Fruit fly (Drosophila melanogaster) whole organism, pupa: ENCODE measurements around the gene CG42300.
A peak's percentile ranks its signal among the peaks of the same experiment; 100 is the strongest.

ENCODE experiments used
- CG10348 ChIP-seq: fragments of 200-800 bp; sonication (Bioruptor generic); IDR thresholded peaks from 2 replicates; pipeline ENCODE4 v1.3.6; 2022; ENCODE audit warnings: missing biosample characterization, missing genetic modification characterization
- CG12605 ChIP-seq: fragments of 200-800 bp; sonication (Bioruptor generic); IDR thresholded peaks from 2 replicates; pipeline ENCODE4 v1.3.6; 2022; ENCODE audit warnings: missing biosample characterization, missing genetic modification characterization
- CG13204 ChIP-seq: fragments of 200-800 bp; sonication (Bioruptor generic); optimal IDR thresholded peaks from 2 replicates; lab custom pipeline; 2018; ENCODE audit warnings: missing biosample characterization, mild to moderate bottlenecking, missing genetic modification characterization, moderate library complexity
- CG14655 ChIP-seq: fragments of 200-800 bp; sonication (Bioruptor generic); optimal IDR thresholded peaks from 3 replicates; lab custom pipeline; 2017; ENCODE audit warnings: mild to moderate bottlenecking, missing biosample characterization, missing genetic modification reagents, missing genetic modification characterization
- CG15710 ChIP-seq: fragments of 200-800 bp; sonication (Bioruptor generic); optimal IDR thresholded peaks from 2 replicates; lab custom pipeline; 2018; ENCODE audit warnings: missing biosample characterization, mild to moderate bottlenecking, missing genetic modification characterization, moderate library complexity
- CG17806 ChIP-seq: fragments of 200-800 bp; sonication (Bioruptor generic); optimal IDR thresholded peaks from 2 replicates; lab custom pipeline; 2018; ENCODE audit warnings: missing biosample characterization, mild to moderate bottlenecking, missing genetic modification characterization, moderate library complexity
- CG32121 ChIP-seq: fragments of 200-800 bp; sonication (Bioruptor generic); IDR thresholded peaks from 2 replicates; pipeline ENCODE4 v1.3.6; 2022; ENCODE audit warnings: missing biosample characterization, missing genetic modification characterization
- CG34367 ChIP-seq: fragments of 200-800 bp; sonication (Bioruptor generic); optimal IDR thresholded peaks from 2 replicates; lab custom pipeline; 2018; ENCODE audit warnings: missing biosample characterization, mild to moderate bottlenecking, missing genetic modification characterization
- CG4496 ChIP-seq: fragments of 200-800 bp; sonication (Bioruptor generic); IDR thresholded peaks from 3 replicates; pipeline ENCODE4 v1.3.6; 2022; ENCODE audit warnings: missing biosample characterization, missing genetic modification characterization
- CG8159 ChIP-seq: fragments of 200-800 bp; sonication (Bioruptor generic); optimal IDR thresholded peaks from 3 replicates; lab custom pipeline; 2018; ENCODE audit warnings: missing biosample characterization, mild to moderate bottlenecking, missing genetic modification characterization, moderate library complexity
- CG8301 ChIP-seq: fragments of 200-800 bp; sonication (Bioruptor generic); optimal IDR thresholded peaks from 2 replicates; lab custom pipeline; 2018; ENCODE audit warnings: missing biosample characterization, mild to moderate bottlenecking, missing genetic modification characterization
- CG9948 ChIP-seq: fragments of 200-800 bp; sonication (Bioruptor generic); optimal IDR thresholded peaks from 2 replicates; lab custom pipeline; 2018; ENCODE audit warnings: missing biosample characterization, mild to moderate bottlenecking, missing genetic modification characterization, moderate library complexity
- D1 ChIP-seq: fragments of 200-800 bp; sonication (Bioruptor generic); optimal IDR thresholded peaks from 2 replicates; lab custom pipeline; 2018; ENCODE audit warnings: missing biosample characterization, mild to moderate bottlenecking, missing genetic modification characterization, moderate library complexity
- EcR ChIP-seq: fragments of 200-800 bp; sonication (Bioruptor generic); optimal IDR thresholded peaks from 3 replicates; lab custom pipeline; 2019; ENCODE audit warnings: missing biosample characterization, missing genetic modification characterization, mild to moderate bottlenecking, moderate library complexity, missing genetic modification reagents
- Ets98B ChIP-seq: fragments of 200-800 bp; sonication (Bioruptor generic); IDR thresholded peaks from 2 replicates; pipeline ENCODE4 v1.3.6; 2022; ENCODE audit warnings: missing biosample characterization, missing genetic modification characterization
- Pif1A ChIP-seq: fragments of 200-800 bp; sonication (Bioruptor generic); optimal IDR thresholded peaks from 3 replicates; lab custom pipeline; 2016; ENCODE audit warnings: missing biosample characterization, missing genetic modification characterization
- Pif1B ChIP-seq: fragments of 200-800 bp; sonication (Bioruptor generic); optimal IDR thresholded peaks from 3 replicates; lab custom pipeline; 2016; ENCODE audit warnings: missing biosample characterization, missing genetic modification characterization
- Snoo ChIP-seq: fragments of 200-800 bp; sonication (Bioruptor generic); optimal IDR thresholded peaks from 3 replicates; lab custom pipeline; 2017; ENCODE audit warnings: missing biosample characterization, mild to moderate bottlenecking, missing genetic modification characterization, inconsistent platforms
- fd96Ca ChIP-seq: fragments of 200-800 bp; sonication (Bioruptor generic); IDR thresholded peaks from 3 replicates; pipeline ENCODE4 v1.3.6; 2022; ENCODE audit warnings: missing biosample characterization, missing genetic modification characterization
- gl ChIP-seq: fragments of 200-800 bp; sonication (Bioruptor generic); optimal IDR thresholded peaks from 2 replicates; lab custom pipeline; 2018; ENCODE audit warnings: missing biosample characterization, mild to moderate bottlenecking, missing genetic modification characterization
- rn ChIP-seq: fragments of 200-800 bp; sonication (Bioruptor generic); IDR thresholded peaks from 2 replicates; pipeline ENCODE4 v1.3.6; 2022; ENCODE audit warnings: missing biosample characterization, missing genetic modification characterization

The CG42300 gene

dm6 chrX:15554256-15554678, 1.6 kb downstream of the CG42300 start, which contains the start of gene Ac13E:
TSS of gene Ac13E (minus strand) at chrX:15554278.
- peak; percentile 66; the same call in 1 of the 2 replicates for TF ChIP-seq CG12605 (GFP tag; lab: Robert Waterston, UW)
- peak; percentile 86 for TF ChIP-seq CG34367 (tag; lab: Kevin White, UChicago)
- peak; percentile 68 for TF ChIP-seq gl (tag; lab: Kevin White, UChicago)
- TF ChIP-seq Ets98B (GFP tag; lab: Robert Waterston, UW) = peak; percentile 84
- peak; percentile 92 for TF ChIP-seq fd96Ca (GFP tag; lab: Robert Waterston, UW)
- peak; percentile 89 for TF ChIP-seq Pif1B
- peak; percentile 95 for TF ChIP-seq Snoo (tag; lab: Kevin White, UChicago)
- TF ChIP-seq CG4496 = peak; percentile 90
- TF ChIP-seq EcR = peak; percentile 22
- peak; percentile 91 for TF ChIP-seq CG32121 (GFP tag; lab: Robert Waterston, UW)
- peak; percentile 92 for TF ChIP-seq CG8159 (tag; lab: Kevin White, UChicago)
- peak; percentile 79 for TF ChIP-seq CG13204
- TF ChIP-seq rn = peak; percentile 70
- peak; percentile 82 for TF ChIP-seq CG17806
- TF ChIP-seq CG15710 (tag; lab: Kevin White, UChicago) = peak; percentile 89
- TF ChIP-seq CG10348 (GFP tag; lab: Robert Waterston, UW) = peak; percentile 53; the same call in 1 of the 2 replicates
- peak; percentile 90 for TF ChIP-seq CG8301 (tag; lab: Kevin White, UChicago)
- TF ChIP-seq D1 (tag; lab: Kevin White, UChicago) = peak; percentile 72
- TF ChIP-seq CG9948 (tag; lab: Kevin White, UChicago) = peak; percentile 86
- peak; percentile 94 for TF ChIP-seq Pif1A (GFP tag; lab: Kevin White, UChicago)
- TF ChIP-seq CG14655 (GFP tag; lab: Kevin White, UChicago) = peak; percentile 93
- TF ChIP-seq, all 21 proteins: peak for 21

DNA sequence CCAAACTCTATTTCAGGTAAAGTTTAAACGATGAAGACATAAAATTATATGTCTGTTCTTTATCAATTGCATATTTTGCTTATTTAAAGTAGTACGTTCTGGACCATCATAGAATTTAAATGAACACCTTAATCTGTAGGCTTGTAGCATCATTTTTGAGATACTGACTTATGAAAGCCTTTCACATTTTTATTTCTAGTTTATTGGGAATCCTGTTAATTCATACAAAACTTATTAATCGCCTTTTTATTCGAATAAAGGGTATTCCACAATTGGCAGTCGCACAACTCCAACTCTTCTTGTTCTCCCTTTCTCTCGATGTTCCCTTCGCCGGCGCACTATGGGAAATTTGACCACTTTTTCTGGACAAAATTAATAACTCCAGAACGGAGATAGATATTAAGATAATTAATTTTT, 3.4 kb downstream of the CG42300 start:
- TF ChIP-seq CG32121 (GFP tag; lab: Robert Waterston, UW) = no peak
- no peak for TF ChIP-seq Ets98B (GFP tag; lab: Robert Waterston, UW)
- TF ChIP-seq CG14655 (GFP tag; lab: Kevin White, UChicago) = peak; percentile 56
- TF ChIP-seq Pif1B = peak; percentile 40
- TF ChIP-seq CG13204 = no peak
- TF ChIP-seq gl (tag; lab: Kevin White, UChicago) = no peak
- TF ChIP-seq CG34367 (tag; lab: Kevin White, UChicago) = peak; percentile 9
- no peak for TF ChIP-seq D1 (tag; lab: Kevin White, UChicago)
- TF ChIP-seq rn = no peak
- TF ChIP-seq Pif1A (GFP tag; lab: Kevin White, UChicago) = peak; percentile 41
- TF ChIP-seq CG8301 (tag; lab: Kevin White, UChicago) = peak; percentile 37
- peak; percentile 32 for TF ChIP-seq CG17806
- peak; percentile 28 for TF ChIP-seq CG9948 (tag; lab: Kevin White, UChicago)
- peak; percentile 40 for TF ChIP-seq CG15710 (tag; lab: Kevin White, UChicago)
- TF ChIP-seq EcR = no peak
- no peak for TF ChIP-seq CG12605 (GFP tag; lab: Robert Waterston, UW)
- TF ChIP-seq Snoo (tag; lab: Kevin White, UChicago) = peak; percentile 45
- TF ChIP-seq CG10348 (GFP tag; lab: Robert Waterston, UW) = no peak
- TF ChIP-seq CG8159 (tag; lab: Kevin White, UChicago) = peak; percentile 44
- TF ChIP-seq fd96Ca (GFP tag; lab: Robert Waterston, UW) = no peak

DNA sequence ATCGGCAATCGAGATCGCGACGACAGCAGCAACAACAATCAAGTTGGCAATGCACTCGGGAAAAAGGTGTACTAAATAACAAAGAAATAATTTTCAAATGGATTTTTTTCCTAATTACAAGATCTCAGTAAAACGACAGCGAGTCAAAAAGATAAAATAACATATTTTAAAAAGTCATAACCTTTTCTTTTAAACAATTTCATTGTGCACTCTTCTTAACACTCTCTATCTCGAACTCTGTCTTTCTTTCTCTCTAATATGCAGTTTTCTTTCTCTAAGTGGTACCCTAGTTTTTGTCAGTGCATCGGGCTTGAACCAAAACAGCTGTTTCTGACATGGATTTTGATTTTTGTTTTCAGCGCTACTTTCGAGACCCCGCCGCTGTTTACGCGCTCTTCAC, 6.8 kb downstream of the CG42300 start:
- TF ChIP-seq CG4496 (peak; percentile 77), rn (peak; percentile 68), CG12605 (GFP tag; lab: Robert Waterston, UW) (0 out of 2 replicates have a peak, but pooled peaks have one; percentile 33), EcR (no peak), CG15710 (tag; lab: Kevin White, UChicago) (peak; percentile 40), CG8301 (tag; lab: Kevin White, UChicago) (peak; percentile 49), CG34367 (tag; lab: Kevin White, UChicago) (peak; percentile 15), Pif1A (GFP tag; lab: Kevin White, UChicago) (peak; percentile 28), gl (tag; lab: Kevin White, UChicago) (no peak), D1 (tag; lab: Kevin White, UChicago) (no peak), Snoo (tag; lab: Kevin White, UChicago) (peak; percentile 24), CG17806 (peak; percentile 36), CG14655 (GFP tag; lab: Kevin White, UChicago) (peak; percentile 53), CG32121 (GFP tag; lab: Robert Waterston, UW) (peak; percentile 80; the same call in 1 of the 2 replicates), Ets98B (GFP tag; lab: Robert Waterston, UW) (peak; percentile 65), CG9948 (tag; lab: Kevin White, UChicago) (peak; percentile 21), CG10348 (GFP tag; lab: Robert Waterston, UW) (peak; percentile 51; the same call in 1 of the 2 replicates), Pif1B (no peak), fd96Ca (GFP tag; lab: Robert Waterston, UW) (peak; percentile 61; the same call in 1 of the 3 replicates), CG13204 (no peak), CG8159 (tag; lab: Kevin White, UChicago) (peak; percentile 41)
- TF ChIP-seq, all 21 proteins: peak for 16

- TF ChIP-seq CG17806 (no peak), CG10348 (GFP tag; lab: Robert Waterston, UW) (no peak), rn (no peak), CG15710 (tag; lab: Kevin White, UChicago) (no peak), CG14655 (GFP tag; lab: Kevin White, UChicago) (no peak), Snoo (tag; lab: Kevin White, UChicago) (no peak), gl (tag; lab: Kevin White, UChicago) (no peak), CG9948 (tag; lab: Kevin White, UChicago) (no peak), CG8159 (tag; lab: Kevin White, UChicago) (no peak), CG13204 (no peak), fd96Ca (GFP tag; lab: Robert Waterston, UW) (no peak)
Measured at dm6 chrX:15545467-15546197, 10.2 kb downstream of the CG42300 start.
